Worm (Caenorhabditis elegans) whole organism, L2 larva: ENCODE results near the gene rpl-2.

Experiments
- alr-1 ChIP-seq: fragments of 150-350 bp; optimal IDR thresholded peaks from 2 replicates; lab custom pipeline; 2014; ENCODE audit warnings: missing biosample characterization, missing genetic modification characterization
- nhr-129 ChIP-seq: fragments of 150-350 bp; optimal IDR thresholded peaks from 2 replicates; lab custom pipeline; 2014; ENCODE audit warnings: missing biosample characterization, missing genetic modification characterization

ce11 chrV:20476514-20476913, 3.0 kb upstream of the rpl-2 start:
- TF ChIP-seq nhr-129: no peak
- TF ChIP-seq alr-1 (tag; lab: Kevin White, UChicago): no peak
